Fruit fly (Drosophila melanogaster) whole organism, embryonic: ENCODE results near the gene CG15876.

Source experiments
- Abd-B ChIP-seq: fragments of 200-800 bp; sonication (Bioruptor generic); optimal IDR thresholded peaks from 2 replicates; lab custom pipeline; 2018; ENCODE audit warnings: missing biosample characterization, mild to moderate bottlenecking, missing genetic modification characterization, moderate library complexity
- Asciz ChIP-seq: fragments of 200-800 bp; sonication (Bioruptor generic); optimal IDR thresholded peaks from 2 replicates; lab custom pipeline; 2017; ENCODE audit warnings: missing biosample characterization, mild to moderate bottlenecking, missing genetic modification characterization, missing genetic modification reagents
- BtbVII ChIP-seq: fragments of 200-800 bp; sonication (Bioruptor generic); optimal IDR thresholded peaks from 3 replicates; lab custom pipeline; 2017; ENCODE audit warnings: missing biosample characterization, mild to moderate bottlenecking, missing genetic modification characterization
- CG10979 ChIP-seq: fragments of 200-800 bp; sonication (Bioruptor generic); optimal IDR thresholded peaks from 2 replicates; lab custom pipeline; 2018; ENCODE audit warnings: missing biosample characterization, mild to moderate bottlenecking, missing genetic modification characterization, moderate library complexity
- CG11504 ChIP-seq: fragments of 200-800 bp; sonication (Bioruptor generic); optimal IDR thresholded peaks from 3 replicates; lab custom pipeline; 2019; ENCODE audit warnings: missing biosample characterization, mild to moderate bottlenecking, missing genetic modification characterization, moderate library complexity
- CG14050 ChIP-seq: fragments of 200-800 bp; sonication (Bioruptor generic); IDR thresholded peaks from 3 replicates; pipeline ENCODE4 v1.3.6; 2022; ENCODE audit warnings: missing biosample characterization, missing genetic modification characterization
- CG14441 ChIP-seq: fragments of 200-800 bp; sonication (Bioruptor generic); IDR thresholded peaks from 2 replicates; pipeline ENCODE4 v1.3.6; 2022; ENCODE audit warnings: missing biosample characterization, missing genetic modification characterization
- CG15269 ChIP-seq: fragments of 200-800 bp; sonication (Bioruptor generic); optimal IDR thresholded peaks from 2 replicates; lab custom pipeline; 2018; ENCODE audit warnings: missing biosample characterization, mild to moderate bottlenecking, missing genetic modification characterization, moderate library complexity
- CG1647 ChIP-seq: fragments of 200-800 bp; sonication (Bioruptor generic); optimal IDR thresholded peaks from 3 replicates; lab custom pipeline; 2016; ENCODE audit warnings: missing biosample characterization, missing genetic modification characterization
- CG17359 ChIP-seq: fragments of 200-800 bp; sonication (Bioruptor generic); optimal IDR thresholded peaks from 3 replicates; lab custom pipeline; 2018; ENCODE audit warnings: missing biosample characterization, mild to moderate bottlenecking, missing genetic modification characterization, moderate library complexity
- CG17912 ChIP-seq: fragments of 200-800 bp; sonication (Bioruptor generic); optimal IDR thresholded peaks from 2 replicates; lab custom pipeline; 2018; ENCODE audit warnings: missing biosample characterization, mild to moderate bottlenecking, missing genetic modification characterization
- CG3065 ChIP-seq: fragments of 200-800 bp; sonication (Bioruptor generic); optimal IDR thresholded peaks from 2 replicates; lab custom pipeline; 2016; ENCODE audit warnings: missing biosample characterization, missing genetic modification characterization
- CG31388 ChIP-seq: fragments of 200-800 bp; sonication (Bioruptor generic); optimal IDR thresholded peaks from 2 replicates; lab custom pipeline; 2016; ENCODE audit warnings: missing biosample characterization, missing genetic modification characterization
- CG32772 ChIP-seq: fragments of 200-800 bp; sonication (Bioruptor generic); IDR thresholded peaks from 2 replicates; pipeline ENCODE4 v1.3.6; 2022; ENCODE audit warnings: missing biosample characterization, missing genetic modification characterization
- CG3407 ChIP-seq: fragments of 200-800 bp; sonication (Bioruptor generic); optimal IDR thresholded peaks from 2 replicates; lab custom pipeline; 2018; ENCODE audit warnings: missing biosample characterization, mild to moderate bottlenecking, missing genetic modification characterization
- CG6689 ChIP-seq: fragments of 200-800 bp; sonication (Bioruptor generic); IDR thresholded peaks from 2 replicates; pipeline ENCODE4 v1.3.6; 2022; ENCODE audit warnings: missing biosample characterization, missing genetic modification characterization
- CG7357 ChIP-seq: fragments of 200-800 bp; sonication (Bioruptor generic); IDR thresholded peaks from 3 replicates; pipeline ENCODE4 v1.3.6; 2022; ENCODE audit warnings: missing biosample characterization, missing genetic modification characterization
- CG7786 ChIP-seq: fragments of 200-800 bp; sonication (Bioruptor generic); optimal IDR thresholded peaks from 2 replicates; lab custom pipeline; 2016; ENCODE audit warnings: missing biosample characterization, missing genetic modification characterization
- CG9215 ChIP-seq: fragments of 200-800 bp; sonication (Bioruptor generic); IDR thresholded peaks from 2 replicates; pipeline ENCODE4 v1.3.6; 2022; ENCODE audit warnings: missing biosample characterization, missing genetic modification characterization
- CG9727 ChIP-seq: fragments of 200-800 bp; sonication (Bioruptor generic); optimal IDR thresholded peaks from 3 replicates; lab custom pipeline; 2017; ENCODE audit warnings: missing biosample characterization, mild to moderate bottlenecking, missing genetic modification characterization
- Doc3 ChIP-seq: fragments of 200-800 bp; sonication (Bioruptor generic); IDR thresholded peaks from 3 replicates; pipeline ENCODE4 v1.3.6; 2022; ENCODE audit warnings: missing biosample characterization, missing genetic modification characterization; ENCODE audit not compliant: partially characterized antibody
- E2f2 ChIP-seq: fragments of 200-800 bp; sonication (Bioruptor generic); IDR thresholded peaks from 2 replicates; pipeline ENCODE4 v1.3.6; 2022; ENCODE audit warnings: missing biosample characterization, missing genetic modification characterization
- HLH3B ChIP-seq: fragments of 200-800 bp; sonication (Bioruptor generic); IDR thresholded peaks from 2 replicates; pipeline ENCODE4 v1.3.6; 2022; ENCODE audit warnings: missing biosample characterization, missing genetic modification characterization
- Hr3 ChIP-seq: fragments of 200-800 bp; sonication (Bioruptor generic); optimal IDR thresholded peaks from 3 replicates; lab custom pipeline; 2016; ENCODE audit warnings: missing biosample characterization, missing genetic modification characterization
- MESR4 ChIP-seq: fragments of 200-800 bp; sonication (Bioruptor generic); optimal IDR thresholded peaks from 2 replicates; lab custom pipeline; 2018; ENCODE audit warnings: missing biosample characterization, mild to moderate bottlenecking, missing genetic modification characterization, moderate library complexity
- MTF-1 ChIP-seq: fragments of 200-800 bp; sonication (Bioruptor generic); optimal IDR thresholded peaks from 2 replicates; lab custom pipeline; 2018; ENCODE audit warnings: missing biosample characterization, mild to moderate bottlenecking, missing genetic modification characterization, borderline replicate concordance
- Max ChIP-seq: fragments of 200-800 bp; sonication (Bioruptor generic); optimal IDR thresholded peaks from 2 replicates; lab custom pipeline; 2016; ENCODE audit warnings: missing biosample characterization, mild to moderate bottlenecking, missing genetic modification characterization
- Oaz ChIP-seq: fragments of 200-800 bp; sonication (Bioruptor generic); IDR thresholded peaks from 2 replicates; pipeline ENCODE4 v1.3.6; 2022; ENCODE audit warnings: missing biosample characterization, missing genetic modification characterization
- Oli ChIP-seq: fragments of 200-800 bp; sonication (Bioruptor generic); optimal IDR thresholded peaks from 2 replicates; lab custom pipeline; 2018; ENCODE audit warnings: missing biosample characterization, mild to moderate bottlenecking, missing genetic modification characterization, moderate library complexity
- Opbp ChIP-seq: fragments of 200-800 bp; sonication (Bioruptor generic); IDR thresholded peaks from 3 replicates; pipeline ENCODE4 v1.3.6; 2022; ENCODE audit warnings: missing biosample characterization, missing genetic modification characterization; ENCODE audit not compliant: partially characterized antibody
- Scr ChIP-seq: fragments of 200-800 bp; sonication (Bioruptor generic); IDR thresholded peaks from 2 replicates; pipeline ENCODE4 v1.3.6; 2022; ENCODE audit warnings: missing biosample characterization, missing genetic modification characterization; ENCODE audit not compliant: partially characterized antibody
- Sry-δ ChIP-seq: fragments of 200-800 bp; sonication (Bioruptor generic); optimal IDR thresholded peaks from 2 replicates; lab custom pipeline; 2016; ENCODE audit warnings: missing biosample characterization, missing genetic modification characterization
- amos ChIP-seq: fragments of 200-800 bp; sonication (Bioruptor generic); IDR thresholded peaks from 2 replicates; pipeline ENCODE4 v1.3.6; 2022; ENCODE audit warnings: missing biosample characterization, missing genetic modification characterization; ENCODE audit not compliant: partially characterized antibody
- bab2 ChIP-seq: fragments of 200-800 bp; sonication (Bioruptor generic); optimal IDR thresholded peaks from 2 replicates; lab custom pipeline; 2016; ENCODE audit warnings: missing biosample characterization, missing genetic modification characterization
- bigmax ChIP-seq: fragments of 200-800 bp; sonication (Bioruptor generic); optimal IDR thresholded peaks from 2 replicates; lab custom pipeline; 2018; ENCODE audit warnings: missing biosample characterization, mild to moderate bottlenecking, missing genetic modification characterization
- dmrt99B ChIP-seq: fragments of 200-800 bp; sonication (Bioruptor generic); optimal IDR thresholded peaks from 2 replicates; lab custom pipeline; 2018; ENCODE audit warnings: missing biosample characterization, mild to moderate bottlenecking, missing genetic modification characterization, moderate library complexity
- fd96Cb ChIP-seq: fragments of 200-800 bp; sonication (Bioruptor generic); optimal IDR thresholded peaks from 2 replicates; lab custom pipeline; 2018; ENCODE audit warnings: missing biosample characterization, mild to moderate bottlenecking, missing genetic modification characterization, moderate library complexity
- gce ChIP-seq: fragments of 200-800 bp; sonication (Bioruptor generic); IDR thresholded peaks from 3 replicates; pipeline ENCODE4 v1.3.6; 2022; ENCODE audit warnings: missing biosample characterization, missing genetic modification characterization
- gt ChIP-seq: fragments of 200-800 bp; sonication (Bioruptor generic); IDR thresholded peaks from 2 replicates; pipeline ENCODE4 v1.3.6; 2022; ENCODE audit warnings: missing biosample characterization, missing genetic modification characterization
- oc ChIP-seq: fragments of 200-800 bp; sonication (Bioruptor generic); optimal IDR thresholded peaks from 2 replicates; lab custom pipeline; 2018; ENCODE audit warnings: missing biosample characterization, mild to moderate bottlenecking, missing genetic modification characterization, moderate library complexity
- org-1 ChIP-seq: fragments of 200-800 bp; sonication (Bioruptor generic); optimal IDR thresholded peaks from 2 replicates; lab custom pipeline; 2017; ENCODE audit warnings: missing biosample characterization, missing genetic modification characterization
- pan ChIP-seq, 4 experiments: fragments of >200 bp in 3 of 4; fragments of 200-800 bp in 1 of 4; sonication (Bioruptor generic) in 1 of 4; optimal IDR thresholded peaks in 3 of 4; IDR thresholded peaks in 1 of 4; 2 replicates each; pipeline versions ENCODE4 v1.3.6 to Lab custom; 2017 to 2022; ENCODE audit warnings: missing biosample characterization in 2 of 4, missing genetic modification characterization in 2 of 4, mixed read lengths in 1 of 4
- pho ChIP-seq: fragments of 200-800 bp; sonication (Bioruptor generic); optimal IDR thresholded peaks from 2 replicates; lab custom pipeline; 2016; ENCODE audit warnings: missing biosample characterization, missing genetic modification characterization
- pzg ChIP-seq: fragments of 200-800 bp; sonication (Bioruptor generic); optimal IDR thresholded peaks from 3 replicates; lab custom pipeline; 2018; ENCODE audit warnings: missing biosample characterization, mild to moderate bottlenecking, missing genetic modification characterization, moderate library complexity
- sqz ChIP-seq: fragments of 200-800 bp; sonication (Bioruptor generic); optimal IDR thresholded peaks from 3 replicates; lab custom pipeline; 2018; ENCODE audit warnings: missing biosample characterization, mild to moderate bottlenecking, missing genetic modification characterization
- sr ChIP-seq: fragments of 200-800 bp; sonication (Bioruptor generic); IDR thresholded peaks from 3 replicates; pipeline ENCODE4 v1.3.6; 2022; ENCODE audit warnings: missing biosample characterization, missing genetic modification characterization
- toy ChIP-seq: fragments of 200-800 bp; sonication (Bioruptor generic); IDR thresholded peaks from 2 replicates; pipeline ENCODE4 v1.3.6; 2022; ENCODE audit warnings: missing biosample characterization, missing genetic modification characterization
- unc-4 ChIP-seq: fragments of 200-800 bp; sonication (Bioruptor generic); IDR thresholded peaks from 2 replicates; pipeline ENCODE4 v1.3.6; 2022; ENCODE audit warnings: missing biosample characterization, missing genetic modification characterization; ENCODE audit not compliant: partially characterized antibody
- vvl ChIP-seq: fragments of 200-800 bp; sonication (Bioruptor generic); IDR thresholded peaks from 2 replicates; pipeline ENCODE4 v1.3.6; 2022; ENCODE audit warnings: missing biosample characterization, missing genetic modification characterization

CG15876 gene

dm6 chr3L:4720510-4721157 lies 26.0 kb upstream of the CG15876 start (continued):
- TF ChIP-seq CG6689 (GFP tag; lab: Robert Waterston, UW), result peak; percentile 55; the same call in 1 of the 2 replicates
- no peak for TF ChIP-seq gce (GFP tag; lab: Robert Waterston, UW)
- TF ChIP-seq CG9727 (GFP tag; lab: Kevin White, UChicago), result no peak
- no peak for TF ChIP-seq org-1
- no peak for TF ChIP-seq amos (GFP tag; lab: Robert Waterston, UW)
- TF ChIP-seq CG9215 (GFP tag; lab: Robert Waterston, UW), result no peak
- TF ChIP-seq CG7786 (GFP tag; lab: Kevin White, UChicago), result no peak
- TF ChIP-seq Max (GFP tag; lab: Kevin White, UChicago), result no peak
- TF ChIP-seq CG15269 (tag; lab: Kevin White, UChicago), result peak; percentile 42
- peak; percentile 43 for TF ChIP-seq CG14441 (GFP tag; lab: Robert Waterston, UW)
- TF ChIP-seq sqz (GFP tag; lab: Kevin White, UChicago), result peak; percentile 41
- peak; percentile 64 for TF ChIP-seq CG17359 (tag; lab: Kevin White, UChicago)
- no peak for TF ChIP-seq Scr
- no peak for TF ChIP-seq toy (GFP tag; lab: Robert Waterston, UW)
- peak; percentile 40; the same call in 1 of the 2 replicates for TF ChIP-seq CG32772 (GFP tag; lab: Robert Waterston, UW)
- TF ChIP-seq CG10979 (tag; lab: Kevin White, UChicago), result no peak
- TF ChIP-seq CG1647 (GFP tag; lab: Kevin White, UChicago), result no peak
- TF ChIP-seq pho (GFP tag; lab: Kevin White, UChicago), result no peak
- no peak for TF ChIP-seq CG17912 (GFP tag; lab: Kevin White, UChicago)
- TF ChIP-seq E2f2 (GFP tag; lab: Robert Waterston, UW), result peak; percentile 29; the same call in 1 of the 2 replicates
- TF ChIP-seq bab2 (GFP tag; lab: Kevin White, UChicago), result peak; percentile 11
- TF ChIP-seq Oaz, result peak; percentile 20; the same call in 1 of the 2 replicates
- TF ChIP-seq Oli (tag; lab: Kevin White, UChicago), result peak; percentile 44
- no peak for TF ChIP-seq Doc3 (GFP tag; lab: Robert Waterston, UW)
- no peak for TF ChIP-seq MESR4 (GFP tag; lab: Kevin White, UChicago)
- no peak for TF ChIP-seq pan (optimal IDR thresholded peaks at IDR 0.05; lab: Kevin White, UChicago)
- TF ChIP-seq pan (GFP tag; optimal IDR thresholded peaks at IDR 0.05 in 1 of 2, IDR thresholded peaks at IDR 0.05 in 1 of 2), result peak in 1 of 2 experiments; percentile 52
- peak; percentile 47; the same call in 1 of the 2 replicates for TF ChIP-seq HLH3B (GFP tag; lab: Robert Waterston, UW)
- no peak for TF ChIP-seq MTF-1 (GFP tag; lab: Kevin White, UChicago)
- TF ChIP-seq CG7357 (GFP tag; lab: Robert Waterston, UW), result no peak
- peak; percentile 25; the same call in 1 of the 3 replicates for TF ChIP-seq CG14050 (GFP tag; lab: Robert Waterston, UW)
- TF ChIP-seq CG11504 (tag; lab: Kevin White, UChicago), result peak; percentile 80
- TF ChIP-seq pzg (GFP tag; lab: Kevin White, UChicago), result no peak
- TF ChIP-seq Abd-B, result peak; percentile 5
- TF ChIP-seq fd96Cb (tag; lab: Kevin White, UChicago), result peak; percentile 61
- TF ChIP-seq CG31388 (GFP tag; lab: Kevin White, UChicago), result no peak
- TF ChIP-seq Sry-δ, result no peak
- no peak for TF ChIP-seq gt (GFP tag; lab: Robert Waterston, UW)
- TF ChIP-seq Hr3, result peak; percentile 13
- TF ChIP-seq BtbVII (GFP tag; lab: Kevin White, UChicago), result no peak
- peak; percentile 64 for TF ChIP-seq vvl (GFP tag; lab: Robert Waterston, UW)
- TF ChIP-seq oc (tag; lab: Kevin White, UChicago), result no peak
- peak; percentile 83 for TF ChIP-seq sr (GFP tag; lab: Robert Waterston, UW)
- no peak for TF ChIP-seq unc-4
- peak; percentile 23 for TF ChIP-seq CG3407 (GFP tag; lab: Kevin White, UChicago)
- no peak for TF ChIP-seq CG3065 (GFP tag; lab: Kevin White, UChicago)
- TF ChIP-seq Opbp (GFP tag; lab: Robert Waterston, UW), result no peak
- TF ChIP-seq Asciz (GFP tag; lab: Kevin White, UChicago), result peak; percentile 44
- peak; percentile 84 for TF ChIP-seq dmrt99B (tag; lab: Kevin White, UChicago)
- no peak for TF ChIP-seq bigmax (GFP tag; lab: Kevin White, UChicago)
